Fruit fly (Drosophila melanogaster) whole organism, embryonic: ENCODE measurements around the gene Tailor.

Experiments used
- BEAF-32 ChIP-seq: fragments of 200-800 bp; sonication (Bioruptor generic); optimal IDR thresholded peaks from 3 replicates; lab custom pipeline; 2017; ENCODE audit warnings: missing biosample characterization, missing genetic modification characterization, mild to moderate bottlenecking, moderate library complexity, missing genetic modification reagents
- CG10431 ChIP-seq: fragments of 200-800 bp; sonication (Bioruptor generic); optimal IDR thresholded peaks from 3 replicates; lab custom pipeline; 2018; ENCODE audit warnings: missing biosample characterization, mild to moderate bottlenecking, missing genetic modification characterization
- CG10654 ChIP-seq: fragments of 200-800 bp; sonication (Bioruptor generic); optimal IDR thresholded peaks from 2 replicates; lab custom pipeline; 2016; ENCODE audit warnings: missing biosample characterization, missing genetic modification characterization
- CG11093 ChIP-seq: fragments of 200-800 bp; sonication (Bioruptor generic); IDR thresholded peaks from 3 replicates; pipeline ENCODE4 v1.3.6; 2022; ENCODE audit warnings: missing biosample characterization, missing genetic modification characterization
- CG12391 ChIP-seq: fragments of 200-800 bp; sonication (Bioruptor generic); optimal IDR thresholded peaks from 3 replicates; lab custom pipeline; 2018; ENCODE audit warnings: missing biosample characterization, mild to moderate bottlenecking, missing genetic modification characterization, moderate library complexity
- CG12659 ChIP-seq: fragments of 200-800 bp; sonication (Bioruptor generic); optimal IDR thresholded peaks from 3 replicates; lab custom pipeline; 2017; ENCODE audit warnings: mild to moderate bottlenecking, missing biosample characterization, missing genetic modification reagents, missing genetic modification characterization
- CG13287 ChIP-seq: fragments of 200-800 bp; sonication (Bioruptor generic); IDR thresholded peaks from 2 replicates; pipeline ENCODE4 v1.3.6; 2022; ENCODE audit warnings: missing biosample characterization, missing genetic modification characterization; ENCODE audit not compliant: partially characterized antibody
- CG13894 ChIP-seq: fragments of 200-800 bp; sonication (Bioruptor generic); optimal IDR thresholded peaks from 3 replicates; lab custom pipeline; 2018; ENCODE audit warnings: missing biosample characterization, mild to moderate bottlenecking, missing genetic modification characterization, moderate library complexity
- CG15269 ChIP-seq: fragments of 200-800 bp; sonication (Bioruptor generic); optimal IDR thresholded peaks from 2 replicates; lab custom pipeline; 2018; ENCODE audit warnings: missing biosample characterization, mild to moderate bottlenecking, missing genetic modification characterization, moderate library complexity
- CG17361 ChIP-seq: fragments of 200-800 bp; sonication (Bioruptor generic); IDR thresholded peaks from 3 replicates; pipeline ENCODE4 v1.3.6; 2022; ENCODE audit warnings: missing biosample characterization, missing genetic modification characterization
- CG30403 ChIP-seq: fragments of 200-800 bp; sonication (Bioruptor generic); optimal IDR thresholded peaks from 3 replicates; lab custom pipeline; 2016; ENCODE audit warnings: missing biosample characterization, missing genetic modification characterization
- CG31388 ChIP-seq: fragments of 200-800 bp; sonication (Bioruptor generic); optimal IDR thresholded peaks from 2 replicates; lab custom pipeline; 2016; ENCODE audit warnings: missing biosample characterization, missing genetic modification characterization
- CG32532 ChIP-seq: fragments of 200-800 bp; sonication (Bioruptor generic); IDR thresholded peaks from 2 replicates; pipeline ENCODE4 v1.3.6; 2022; ENCODE audit warnings: missing biosample characterization, missing genetic modification characterization
- CG3847 ChIP-seq: fragments of 200-800 bp; sonication (Bioruptor generic); IDR thresholded peaks from 2 replicates; pipeline ENCODE4 v1.3.6; 2022; ENCODE audit warnings: missing biosample characterization, missing genetic modification characterization
- CG4282 ChIP-seq: fragments of 200-800 bp; sonication (Bioruptor generic); optimal IDR thresholded peaks from 2 replicates; lab custom pipeline; 2016; ENCODE audit warnings: missing biosample characterization, missing genetic modification characterization
- CG4424 ChIP-seq: fragments of 200-800 bp; sonication (Bioruptor generic); optimal IDR thresholded peaks from 3 replicates; lab custom pipeline; 2016; ENCODE audit warnings: missing biosample characterization, missing genetic modification characterization
- CG6689 ChIP-seq: fragments of 200-800 bp; sonication (Bioruptor generic); IDR thresholded peaks from 2 replicates; pipeline ENCODE4 v1.3.6; 2022; ENCODE audit warnings: missing biosample characterization, missing genetic modification characterization
- CG7928 ChIP-seq: fragments of 200-800 bp; sonication (Bioruptor generic); optimal IDR thresholded peaks from 2 replicates; lab custom pipeline; 2017; ENCODE audit warnings: missing biosample characterization, mild to moderate bottlenecking, missing genetic modification characterization
- CG9727 ChIP-seq: fragments of 200-800 bp; sonication (Bioruptor generic); optimal IDR thresholded peaks from 3 replicates; lab custom pipeline; 2017; ENCODE audit warnings: missing biosample characterization, mild to moderate bottlenecking, missing genetic modification characterization
- CoRest ChIP-seq: fragments of 200-800 bp; sonication (Bioruptor generic); optimal IDR thresholded peaks from 3 replicates; lab custom pipeline; 2018; ENCODE audit warnings: missing biosample characterization, mild to moderate bottlenecking, missing genetic modification characterization, moderate library complexity
- Dp ChIP-seq: fragments of 200-800 bp; sonication (Bioruptor generic); optimal IDR thresholded peaks from 2 replicates; lab custom pipeline; 2018; ENCODE audit warnings: missing biosample characterization, mild to moderate bottlenecking, missing genetic modification characterization, moderate library complexity
- E2f2 ChIP-seq: fragments of 200-800 bp; sonication (Bioruptor generic); IDR thresholded peaks from 2 replicates; pipeline ENCODE4 v1.3.6; 2022; ENCODE audit warnings: missing biosample characterization, missing genetic modification characterization
- Ets65A ChIP-seq: fragments of 200-800 bp; sonication (Bioruptor generic); peaks from one replicate; lab custom pipeline; 2016; ENCODE audit warnings: missing biosample characterization, missing genetic modification characterization
- H2.0 ChIP-seq: fragments of 200-800 bp; sonication (Bioruptor generic); IDR thresholded peaks from 2 replicates; pipeline ENCODE4 v1.3.6; 2022; ENCODE audit warnings: missing biosample characterization, missing genetic modification characterization
- Hr78 ChIP-seq, 2 experiments: fragments of 200-800 bp in 1 of 2; fragments of >200 bp in 1 of 2; sonication (Bioruptor generic) in 1 of 2; optimal IDR thresholded peaks; 2 replicates each; lab custom pipeline; 2017 to 2019; ENCODE audit warnings: missing biosample characterization in 2 of 2, missing genetic modification characterization in 2 of 2, mild to moderate bottlenecking in 1 of 2, moderate library complexity in 1 of 2
- MBD-R2 ChIP-seq: fragments of 200-800 bp; sonication (Bioruptor generic); IDR thresholded peaks from 2 replicates; pipeline ENCODE4 v1.3.6; 2022; ENCODE audit warnings: missing biosample characterization, missing genetic modification characterization
- Med ChIP-seq: fragments of 200-800 bp; sonication (Bioruptor generic); peaks from one replicate; lab custom pipeline; 2016; ENCODE audit warnings: missing biosample characterization, missing genetic modification characterization, mild to moderate bottlenecking, inconsistent platforms, moderate library complexity
- Myb ChIP-seq: fragments of 200-800 bp; sonication (Bioruptor generic); optimal IDR thresholded peaks from 2 replicates; lab custom pipeline; 2016; ENCODE audit warnings: missing biosample characterization, missing genetic modification characterization
- NC2α ChIP-seq: fragments of 200-800 bp; sonication (Bioruptor generic); optimal IDR thresholded peaks from 2 replicates; lab custom pipeline; 2016; ENCODE audit warnings: missing biosample characterization, missing genetic modification characterization
- NC2β ChIP-seq: fragments of 200-800 bp; sonication (Bioruptor generic); optimal IDR thresholded peaks from 2 replicates; lab custom pipeline; 2016; ENCODE audit warnings: missing biosample characterization, missing genetic modification characterization
- Xbp1 ChIP-seq: fragments of 200-800 bp; sonication (Bioruptor generic); optimal IDR thresholded peaks from 3 replicates; lab custom pipeline; 2016; ENCODE audit warnings: missing biosample characterization, mild to moderate bottlenecking, missing genetic modification characterization
- ara ChIP-seq: fragments of 200-800 bp; sonication (Bioruptor generic); IDR thresholded peaks from 2 replicates; pipeline ENCODE4 v1.3.6; 2022; ENCODE audit warnings: missing biosample characterization, missing genetic modification characterization
- chinmo ChIP-seq: fragments of 200-800 bp; sonication (Bioruptor generic); IDR thresholded peaks from 4 replicates; pipeline ENCODE4 v1.3.6; 2022; ENCODE audit warnings: missing biosample characterization, missing genetic modification characterization; ENCODE audit not compliant: partially characterized antibody
- chm ChIP-seq: fragments of 200-800 bp; sonication (Bioruptor generic); IDR thresholded peaks from 2 replicates; pipeline ENCODE4 v1.3.6; 2022; ENCODE audit warnings: missing biosample characterization, missing genetic modification characterization
- crc ChIP-seq: fragments of 200-800 bp; sonication (Bioruptor generic); optimal IDR thresholded peaks from 2 replicates; lab custom pipeline; 2016; ENCODE audit warnings: missing biosample characterization, missing genetic modification characterization
- crp ChIP-seq, 2 experiments: fragments of 200-800 bp; sonication (Bioruptor generic); optimal IDR thresholded peaks; 2 replicates in 1 of 2; 3 replicates in 1 of 2; lab custom pipeline; 2017; ENCODE audit warnings: missing biosample characterization in 2 of 2, missing genetic modification characterization in 2 of 2, mild to moderate bottlenecking in 1 of 2, moderate library complexity in 1 of 2
- emc ChIP-seq: fragments of 200-800 bp; sonication (Bioruptor generic); optimal IDR thresholded peaks from 2 replicates; lab custom pipeline; 2016; ENCODE audit warnings: missing biosample characterization, missing genetic modification characterization
- gsb-n ChIP-seq: fragments of 200-800 bp; sonication (Bioruptor generic); optimal IDR thresholded peaks from 3 replicates; lab custom pipeline; 2018; ENCODE audit warnings: missing biosample characterization, mild to moderate bottlenecking, missing genetic modification characterization
- inv ChIP-seq: fragments of 200-800 bp; sonication (Bioruptor generic); IDR thresholded peaks from 2 replicates; pipeline ENCODE4 v1.3.6; 2022; ENCODE audit warnings: missing biosample characterization, missing genetic modification characterization; ENCODE audit not compliant: partially characterized antibody
- lab ChIP-seq: fragments of 200-800 bp; sonication (Bioruptor generic); optimal IDR thresholded peaks from 3 replicates; lab custom pipeline; 2017; ENCODE audit warnings: missing biosample characterization, missing genetic modification characterization, mild to moderate bottlenecking, moderate library complexity, missing genetic modification reagents
- otp ChIP-seq: fragments of 200-800 bp; sonication (Bioruptor generic); IDR thresholded peaks from 3 replicates; pipeline ENCODE4, ENCODE4 v1.3.6; 2022; ENCODE audit warnings: missing biosample characterization, missing genetic modification characterization
- psq ChIP-seq: fragments of 200-800 bp; sonication (Bioruptor generic); optimal IDR thresholded peaks from 2 replicates; lab custom pipeline; 2017; ENCODE audit warnings: missing biosample characterization, missing genetic modification characterization
- ranshi ChIP-seq: fragments of 200-800 bp; sonication (Bioruptor generic); IDR thresholded peaks from 2 replicates; pipeline ENCODE4 v1.3.6; 2022; ENCODE audit warnings: missing biosample characterization, missing genetic modification characterization
- ro ChIP-seq: fragments of 200-800 bp; sonication (Bioruptor generic); IDR thresholded peaks from 2 replicates; pipeline ENCODE4 v1.3.6; 2022; ENCODE audit warnings: missing biosample characterization, missing genetic modification characterization
- sc ChIP-seq, 3 experiments: fragments of >200 bp in 2 of 3; fragments of 200-800 bp in 1 of 3; sonication (Bioruptor generic) in 1 of 3; optimal IDR thresholded peaks; 2 replicates in 2 of 3; 3 replicates in 1 of 3; lab custom pipeline; 2017; ENCODE audit warnings: mild to moderate bottlenecking in 1 of 3, missing biosample characterization in 1 of 3, missing genetic modification characterization in 1 of 3, missing genetic modification reagents in 1 of 3
- slp2 ChIP-seq: fragments of 200-800 bp; sonication (Bioruptor generic); optimal IDR thresholded peaks from 2 replicates; lab custom pipeline; 2016; ENCODE audit warnings: missing biosample characterization, missing genetic modification characterization
- stwl ChIP-seq: fragments of 200-800 bp; sonication (Bioruptor generic); optimal IDR thresholded peaks from 3 replicates; lab custom pipeline; 2018; ENCODE audit warnings: missing biosample characterization, mild to moderate bottlenecking, missing genetic modification characterization, moderate library complexity
- wdn ChIP-seq: fragments of 200-800 bp; sonication (Bioruptor generic); IDR thresholded peaks from 2 replicates; pipeline ENCODE4 v1.3.6; 2022; ENCODE audit warnings: missing biosample characterization, missing genetic modification characterization

Tailor gene

dm6 chr3R:7086377-7087200 is 706 bp upstream of the Tailor start, which contains the start of gene alphaTub84B (continued):
- TF ChIP-seq CG11093 (GFP tag; lab: Robert Waterston, UW) (no peak; the same call in 2 of the 3 replicates), CG4424 (GFP tag; lab: Kevin White, UChicago) (peak; percentile 33), Ets65A (GFP tag; lab: Kevin White, UChicago) (peak; percentile 95), CG12659 (GFP tag; lab: Kevin White, UChicago) (peak; percentile 89), NC2β (GFP tag; lab: Kevin White, UChicago) (peak; percentile 87), H2.0 (0 out of 2 replicates have a peak, but pooled peaks have one; percentile 23), CG10654 (GFP tag; lab: Kevin White, UChicago) (no peak), sc (optimal IDR thresholded peaks at IDR 0.05; lab: Kevin White, UChicago) (no peak), sc (GFP tag; optimal IDR thresholded peaks at IDR 0.05; lab: Kevin White, UChicago) (no peak), psq (GFP tag; lab: Kevin White, UChicago) (peak; percentile 30), crc (peak; percentile 19), Hr78 (GFP tag; optimal IDR thresholded peaks at IDR 0.05; lab: Kevin White, UChicago) (no peak), CG17361 (GFP tag; lab: Robert Waterston, UW) (peak; percentile 40; the same call in 1 of the 3 replicates), crp (GFP tag; optimal IDR thresholded peaks at IDR 0.05; lab: Kevin White, UChicago) (no peak), otp (GFP tag; lab: Robert Waterston, UW) (peak; percentile 75; the same call in 2 of the 3 replicates), CG15269 (tag; lab: Kevin White, UChicago) (peak; percentile 75), CG32532 (GFP tag; lab: Robert Waterston, UW) (peak; percentile 51), gsb-n (tag; lab: Kevin White, UChicago) (peak; percentile 31), CG13894 (tag; lab: Kevin White, UChicago) (peak; percentile 84), E2f2 (GFP tag; lab: Robert Waterston, UW) (peak; percentile 33), CG3847 (GFP tag; lab: Robert Waterston, UW) (peak; percentile 62), lab (peak; percentile 83), slp2 (GFP tag; lab: Kevin White, UChicago) (peak; percentile 30), CoRest (tag; lab: Kevin White, UChicago) (peak; percentile 23), inv (GFP tag; lab: Robert Waterston, UW) (no peak), CG9727 (GFP tag; lab: Kevin White, UChicago) (peak; percentile 58), CG13287 (peak; percentile 60), Xbp1 (peak; percentile 52), chinmo (GFP tag; lab: Robert Waterston, UW) (peak; percentile 80; the same call in 2 of the 4 replicates), CG7928 (GFP tag; lab: Kevin White, UChicago) (no peak), chm (peak; percentile 96), Dp (GFP tag; lab: Kevin White, UChicago) (peak; percentile 35), MBD-R2 (GFP tag; lab: Robert Waterston, UW) (peak; percentile 49), CG12391 (tag; lab: Kevin White, UChicago) (peak; percentile 47), CG10431 (GFP tag; lab: Kevin White, UChicago) (peak; percentile 75), Myb (GFP tag; lab: Kevin White, UChicago) (peak; percentile 44), ro (GFP tag; lab: Robert Waterston, UW) (no peak), NC2α (GFP tag; lab: Kevin White, UChicago) (peak; percentile 87), CG31388 (GFP tag; lab: Kevin White, UChicago) (no peak), wdn (GFP tag; lab: Robert Waterston, UW) (peak; percentile 65; the same call in 1 of the 2 replicates), emc (GFP tag; lab: Kevin White, UChicago) (peak; percentile 48), CG30403 (GFP tag; lab: Kevin White, UChicago) (no peak), BEAF-32 (GFP tag; lab: Kevin White, UChicago) (peak; percentile 56), CG4282 (GFP tag; lab: Kevin White, UChicago) (peak; percentile 81), ara (peak; percentile 55; the same call in 1 of the 2 replicates), ranshi (GFP tag; lab: Robert Waterston, UW) (peak; percentile 44; the same call in 1 of the 2 replicates), stwl (peak; percentile 47), CG6689 (no peak), Med (peak; percentile 98)
